Fruit fly (Drosophila melanogaster): ENCODE data around the gene Pdss2.
A peak's percentile ranks its signal among the peaks of the same experiment; 100 is the strongest.

Gene Pdss2

dm6 chr3L:21058651-21059050, 30.9 kb downstream of the Pdss2 start (continued):
- TF ChIP-seq cad (GFP tag; optimal IDR thresholded peaks at IDR 0.05), result no peak
- TF ChIP-seq Lpt (GFP tag; optimal IDR thresholded peaks at IDR 0.05), result no peak
- TF ChIP-seq CG1603 (tag; optimal IDR thresholded peaks at IDR 0.05), result no peak
- no peak for TF ChIP-seq Hr3 (GFP tag; optimal IDR thresholded peaks at IDR 0.05)
- TF ChIP-seq Oaz (GFP tag; IDR thresholded peaks at IDR 0.05), result no peak
- peak; percentile 93 for TF ChIP-seq crol (GFP tag; IDR thresholded peaks at IDR 0.05)
- no peak for TF ChIP-seq Mad (GFP tag; optimal IDR thresholded peaks at IDR 0.05)
- no peak for TF ChIP-seq p53 (GFP tag; optimal IDR thresholded peaks at IDR 0.05)
- TF ChIP-seq kay (GFP tag; optimal IDR thresholded peaks at IDR 0.05), result no peak
- no peak for TF ChIP-seq org-1 (GFP tag; optimal IDR thresholded peaks at IDR 0.05)
- no peak for TF ChIP-seq Ada2b (GFP tag; IDR thresholded peaks at IDR 0.05)
- no peak for TF ChIP-seq gfzf (GFP tag; optimal IDR thresholded peaks at IDR 0.05)
- no peak for TF ChIP-seq hbn (GFP tag; IDR thresholded peaks at IDR 0.05; ENCODE audit: partially characterized antibody)
- TF ChIP-seq CG8089 (GFP tag; optimal IDR thresholded peaks at IDR 0.05), result no peak
- TF ChIP-seq fru (optimal IDR thresholded peaks at IDR 0.05), result no peak
- peak; percentile 45 for TF ChIP-seq oc (tag; optimal IDR thresholded peaks at IDR 0.05)
- no peak for TF ChIP-seq CG18619 (GFP tag; optimal IDR thresholded peaks at IDR 0.05)
- no peak for TF ChIP-seq CG18262 (tag; optimal IDR thresholded peaks at IDR 0.05)
- TF ChIP-seq Antp (GFP tag; optimal IDR thresholded peaks at IDR 0.05), result no peak
- 0 out of 3 replicates have a peak, but pooled peaks have one; percentile 40 for TF ChIP-seq so (GFP tag; IDR thresholded peaks at IDR 0.05)
- no peak for TF ChIP-seq CG9609 (GFP tag; optimal IDR thresholded peaks at IDR 0.05)
- TF ChIP-seq CG12391 (tag; optimal IDR thresholded peaks at IDR 0.05), result no peak
- no peak for TF ChIP-seq dan (GFP tag; IDR thresholded peaks at IDR 0.05)
- no peak for TF ChIP-seq CG18764 (GFP tag; optimal IDR thresholded peaks at IDR 0.05)
- TF ChIP-seq ci (GFP tag; IDR thresholded peaks at IDR 0.05), result peak; percentile 78
- no peak for TF ChIP-seq HLHmδ (GFP tag; optimal IDR thresholded peaks at IDR 0.05)
- TF ChIP-seq ATbp (GFP tag; optimal IDR thresholded peaks at IDR 0.05), result no peak
- no peak for TF ChIP-seq E2f2 (GFP tag; IDR thresholded peaks at IDR 0.05)
- no peak for TF ChIP-seq gcm (GFP tag; optimal IDR thresholded peaks at IDR 0.05)
- no peak for TF ChIP-seq CG5180 (GFP tag; optimal IDR thresholded peaks at IDR 0.05)
- TF ChIP-seq CG1233 (GFP tag; optimal IDR thresholded peaks at IDR 0.05), result no peak
- TF ChIP-seq emc (GFP tag; optimal IDR thresholded peaks at IDR 0.05), result no peak
- TF ChIP-seq Meics (GFP tag; optimal IDR thresholded peaks at IDR 0.05), result no peak
- TF ChIP-seq vnd (GFP tag; IDR thresholded peaks at IDR 0.05; ENCODE audit: partially characterized antibody), result no peak
- TF ChIP-seq CG15073 (GFP tag; optimal IDR thresholded peaks at IDR 0.05), result no peak
- TF ChIP-seq salm (tag; optimal IDR thresholded peaks at IDR 0.05), result no peak
- TF ChIP-seq grau (tag; optimal IDR thresholded peaks at IDR 0.05), result no peak
- TF ChIP-seq CG11085 (GFP tag; IDR thresholded peaks at IDR 0.05), result no peak; the same call in 1 of the 2 replicates
- TF ChIP-seq CG11247 (GFP tag; IDR thresholded peaks at IDR 0.05), result no peak
- no peak for TF ChIP-seq ken (GFP tag; IDR thresholded peaks at IDR 0.05)
- TF ChIP-seq CG17912 (GFP tag; optimal IDR thresholded peaks at IDR 0.05), result no peak
- no peak for TF ChIP-seq Stat92E (GFP tag; optimal IDR thresholded peaks at IDR 0.05)
- no peak for TF ChIP-seq az2 (GFP tag; optimal IDR thresholded peaks at IDR 0.05)
- TF ChIP-seq mam (GFP tag; optimal IDR thresholded peaks at IDR 0.05), result no peak
- no peak for TF ChIP-seq dimm (GFP tag; IDR thresholded peaks at IDR 0.05)
- TF ChIP-seq CG43689 (GFP tag; IDR thresholded peaks at IDR 0.05), result no peak
- no peak for TF ChIP-seq NC2α (GFP tag; optimal IDR thresholded peaks at IDR 0.05)
- no peak for TF ChIP-seq CG6765 (GFP tag; optimal IDR thresholded peaks at IDR 0.05)
- no peak for TF ChIP-seq Nf-YB (GFP tag; optimal IDR thresholded peaks at IDR 0.05)
- TF ChIP-seq CG12769 (tag; optimal IDR thresholded peaks at IDR 0.05), result peak; percentile 65
- peak; percentile 7 for TF ChIP-seq CrebB (tag; optimal IDR thresholded peaks at IDR 0.05)
- peak; percentile 6 for TF ChIP-seq CG2678 (tag; optimal IDR thresholded peaks at IDR 0.05)
- 0 out of 2 replicates have a peak, but pooled peaks have one; percentile 38 for TF ChIP-seq Drgx (GFP tag; IDR thresholded peaks at IDR 0.05)
